Worm (Caenorhabditis elegans) whole organism, early embryonic: Measurements from ENCODE around the gene ampd-1.

Source experiments
- B0310.2 ChIP-seq: sonication (generic microtip); optimal IDR thresholded peaks from 2 replicates; lab custom pipeline; 2016; ENCODE audit warnings: mild to moderate bottlenecking, missing genetic modification characterization, missing compliant biosample characterization
- F13C5.2 ChIP-seq: sonication (generic microtip); optimal IDR thresholded peaks from 2 replicates; lab custom pipeline; 2017; ENCODE audit warnings: mild to moderate bottlenecking, missing genetic modification characterization, inconsistent platforms, missing compliant biosample characterization
- aly-1 ChIP-seq: sonication (generic microtip); optimal IDR thresholded peaks from 2 replicates; lab custom pipeline; 2016; ENCODE audit warnings: missing genetic modification characterization, missing compliant biosample characterization
- ama-1 ChIP-seq: fragments of 150-350 bp; optimal IDR thresholded peaks from 2 replicates; lab custom pipeline; 2014
- ceh-13 ChIP-seq: fragments of 200-800 bp; sonication (Bioruptor generic); optimal IDR thresholded peaks from 2 replicates; lab custom pipeline; 2018; ENCODE audit warnings: mild to moderate bottlenecking, missing genetic modification characterization, missing compliant biosample characterization
- ceh-36 ChIP-seq: sonication (generic microtip); optimal IDR thresholded peaks from 2 replicates; lab custom pipeline; 2016; ENCODE audit warnings: missing genetic modification characterization, inconsistent platforms, missing compliant biosample characterization
- ets-7 ChIP-seq: sonication (generic microtip); optimal IDR thresholded peaks from 2 replicates; lab custom pipeline; 2016; ENCODE audit warnings: missing genotype, missing genetic modification characterization, missing compliant biosample characterization
- flt-1 ChIP-seq: fragments of 200-800 bp; sonication (Bioruptor generic); IDR thresholded peaks from 2 replicates; pipeline ENCODE4 v1.3.6; 2022; ENCODE audit warnings: missing genetic modification characterization, missing compliant biosample characterization
- hmbx-1 ChIP-seq: sonication (generic microtip); optimal IDR thresholded peaks from 2 replicates; lab custom pipeline; 2016; ENCODE audit warnings: mild to moderate bottlenecking, missing genetic modification characterization, missing compliant biosample characterization
- hmg-4 ChIP-seq: fragments of 200-800 bp; sonication (Bioruptor generic); optimal IDR thresholded peaks from 2 replicates; lab custom pipeline; 2018; ENCODE audit warnings: mild to moderate bottlenecking, missing genetic modification characterization, missing compliant biosample characterization
- sea-1 ChIP-seq: fragments of 200-800 bp; sonication (Bioruptor generic); conservative IDR thresholded peaks from 2 replicates; pipeline ENCODE4 v1.3.6; 2022; ENCODE audit warnings: missing genetic modification characterization, missing compliant biosample characterization
- tbx-11 ChIP-seq: fragments of 200-800 bp; sonication (Bioruptor generic); IDR thresholded peaks from 2 replicates; pipeline ENCODE4 v1.3.6; 2022; ENCODE audit warnings: missing genetic modification characterization, missing compliant biosample characterization
- tbx-37 ChIP-seq: fragments of 200-800 bp; sonication (Bioruptor generic); conservative IDR thresholded peaks from 2 replicates; pipeline ENCODE4 v1.3.6; 2022; ENCODE audit warnings: missing genetic modification reagents, missing genetic modification characterization, missing compliant biosample characterization
- tra-4 ChIP-seq: sonication (generic microtip); optimal IDR thresholded peaks from 2 replicates; lab custom pipeline; 2017; ENCODE audit warnings: missing genetic modification characterization, missing compliant biosample characterization

DNA sequence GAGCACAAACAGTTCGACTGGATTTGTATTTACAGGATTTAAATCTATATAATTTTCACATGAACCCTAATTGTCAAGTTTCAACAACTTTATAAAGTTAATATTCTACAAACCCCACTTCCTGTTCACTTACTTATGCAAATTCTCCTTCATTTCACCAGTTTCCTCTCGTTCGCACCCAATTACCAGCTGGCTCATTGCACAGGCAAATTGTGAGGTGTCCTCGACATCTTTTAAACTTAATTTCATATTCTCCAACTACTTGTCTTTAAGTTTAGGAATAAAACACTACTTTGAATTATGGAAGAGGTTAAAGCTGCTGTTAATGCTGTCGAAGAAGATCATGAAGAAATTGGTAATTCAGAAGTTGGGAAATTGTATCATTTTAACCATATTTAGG lies 30.7 kb upstream of the ampd-1 start, which contains the start of gene C27D6.1:
- TF ChIP-seq tbx-37 (GFP tag; lab: Robert Waterston, UW) (no peak), ama-1 (lab: Kevin White, UChicago) (no peak), tbx-11 (no peak), aly-1 (no peak), flt-1 (GFP tag; lab: Robert Waterston, UW) (no peak), ceh-13 (GFP tag; lab: Kevin White, UChicago) (no peak), B0310.2 (tag; lab: Kevin White, UChicago) (no peak), hmbx-1 (no peak), ets-7 (tag; lab: Kevin White, UChicago) (no peak), ceh-36 (tag; lab: Kevin White, UChicago) (no peak), tra-4 (no peak), hmg-4 (GFP tag; lab: Kevin White, UChicago) (no peak), sea-1 (GFP tag; lab: Robert Waterston, UW) (no peak), F13C5.2 (no peak)
